Worm (Caenorhabditis elegans) whole organism, L1 larva: ENCODE data around the gene Y32B12C.1.

Source experiments
- ama-1 ChIP-seq: fragments of 150-350 bp; optimal IDR thresholded peaks from 2 replicates; lab custom pipeline; 2014
- elt-3 ChIP-seq, 6 experiments: fragments of 150-350 bp in 1 of 6; sonication (generic microtip); optimal IDR thresholded peaks; 2 replicates each; lab custom pipeline; 2017 to 2018; ENCODE audit warnings: missing biosample characterization in 6 of 6, missing genetic modification characterization in 6 of 6, inconsistent platforms in 1 of 6
- fkh-10 ChIP-seq: sonication (generic microtip); optimal IDR thresholded peaks from 2 replicates; lab custom pipeline; 2017; ENCODE audit warnings: missing biosample characterization, missing genetic modification reagents, missing genetic modification characterization
- lin-15B ChIP-seq: fragments of 150-350 bp; sonication (generic microtip); optimal IDR thresholded peaks from 3 replicates; lab custom pipeline; 2014; ENCODE audit warnings: missing biosample characterization, missing genetic modification characterization
- lir-3 ChIP-seq: sonication (generic microtip); optimal IDR thresholded peaks from 2 replicates; lab custom pipeline; 2016; ENCODE audit warnings: mild to moderate bottlenecking, missing genetic modification characterization, moderate library complexity, missing compliant biosample characterization; ENCODE audit not compliant: poor library complexity
- mef-2 ChIP-seq: fragments of 150-350 bp; optimal IDR thresholded peaks from 2 replicates; lab custom pipeline; 2014; ENCODE audit warnings: missing biosample characterization, missing genetic modification characterization
- pag-3 ChIP-seq: sonication (generic microtip); optimal IDR thresholded peaks from 2 replicates; lab custom pipeline; 2017; ENCODE audit warnings: missing genetic modification characterization, mild to moderate bottlenecking, missing compliant biosample characterization, antibody characterized with exemption, borderline replicate concordance; ENCODE audit not compliant: insufficient read depth
- skn-1 ChIP-seq: fragments of 150-350 bp; optimal IDR thresholded peaks from 2 replicates; lab custom pipeline; 2014; ENCODE audit warnings: missing biosample characterization, missing genetic modification characterization
- snpc-4 ChIP-seq: fragments of 150-350 bp; optimal IDR thresholded peaks from 2 replicates; lab custom pipeline; 2014; ENCODE audit warnings: missing biosample characterization, missing genetic modification characterization
- sup-37 ChIP-seq: fragments of 200-800 bp; sonication (Bioruptor generic); optimal IDR thresholded peaks from 2 replicates; lab custom pipeline; 2018; ENCODE audit warnings: mild to moderate bottlenecking, missing genetic modification characterization, missing compliant biosample characterization
- tlp-1 ChIP-seq: fragments of 150-350 bp; optimal IDR thresholded peaks from 2 replicates; lab custom pipeline; 2014; ENCODE audit warnings: missing biosample characterization, missing genetic modification characterization
- unc-30 ChIP-seq: sonication (generic microtip); optimal IDR thresholded peaks from 2 replicates; lab custom pipeline; 2017; ENCODE audit warnings: missing biosample characterization, missing genetic modification characterization
- zag-1 ChIP-seq: fragments of 150-350 bp; optimal IDR thresholded peaks from 2 replicates; lab custom pipeline; 2014; ENCODE audit warnings: missing biosample characterization, missing genetic modification characterization

DNA sequence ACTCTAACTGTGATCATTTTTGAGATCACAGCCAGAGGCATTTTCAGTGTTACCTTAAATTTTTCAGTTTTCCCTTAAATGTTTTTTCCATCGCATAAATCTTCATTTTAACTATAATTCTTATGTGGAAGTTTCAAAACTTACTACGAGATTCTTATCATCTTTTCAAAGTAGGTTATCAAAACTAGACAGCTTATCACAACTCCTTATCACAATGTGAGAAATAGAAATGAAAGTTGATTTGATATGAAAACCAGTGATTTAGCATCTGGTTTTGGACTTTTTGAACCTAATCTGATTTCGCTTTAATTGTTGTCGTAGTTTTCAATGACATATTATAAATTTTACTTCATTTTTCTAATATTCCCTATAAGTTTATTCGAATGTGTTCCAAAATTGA, 29.5 kb downstream of the Y32B12C.1 start, which contains the start of gene mltn-11:
- TF ChIP-seq fkh-10 (GFP tag; lab: Kevin White, UChicago) (no peak), skn-1 (no peak), unc-30 (tag; lab: Kevin White, UChicago) (no peak), mef-2 (no peak), ama-1 (no peak), sup-37 (GFP tag; lab: Kevin White, UChicago) (no peak), lin-15B (no peak), tlp-1 (tag; lab: Kevin White, UChicago) (no peak), lir-3 (no peak), zag-1 (tag; lab: Kevin White, UChicago) (no peak), elt-3 (tag; optimal IDR thresholded peaks at IDR 0.05; lab: Kevin White, UChicago) (no peak), pag-3 (no peak), snpc-4 (tag; lab: Kevin White, UChicago) (no peak)
